Fruit fly (Drosophila melanogaster) whole organism, embryonic: ENCODE results near the gene CG5171.

Experiments
- CG10147 ChIP-seq: fragments of 200-800 bp; sonication (Bioruptor generic); optimal IDR thresholded peaks from 2 replicates; lab custom pipeline; 2019; ENCODE audit warnings: missing biosample characterization, mild to moderate bottlenecking, missing genetic modification characterization, moderate library complexity
- CG10565 ChIP-seq: fragments of 200-800 bp; sonication (Bioruptor generic); optimal IDR thresholded peaks from 3 replicates; lab custom pipeline; 2016; ENCODE audit warnings: missing biosample characterization, mild to moderate bottlenecking, missing genetic modification characterization
- CG10654 ChIP-seq: fragments of 200-800 bp; sonication (Bioruptor generic); optimal IDR thresholded peaks from 2 replicates; lab custom pipeline; 2016; ENCODE audit warnings: missing biosample characterization, missing genetic modification characterization
- CG11085 ChIP-seq: fragments of 200-800 bp; sonication (Bioruptor generic); IDR thresholded peaks from 2 replicates; pipeline ENCODE4 v1.3.6; 2022; ENCODE audit warnings: missing biosample characterization, missing genetic modification characterization
- CG11398 ChIP-seq: fragments of 200-800 bp; sonication (Bioruptor generic); optimal IDR thresholded peaks from 2 replicates; lab custom pipeline; 2016; ENCODE audit warnings: missing biosample characterization, missing genetic modification characterization
- CG12236 ChIP-seq: fragments of 200-800 bp; sonication (Bioruptor generic); optimal IDR thresholded peaks from 2 replicates; lab custom pipeline; 2016; ENCODE audit warnings: missing biosample characterization, missing genetic modification characterization
- CG13775 ChIP-seq: fragments of 200-800 bp; sonication (Bioruptor generic); optimal IDR thresholded peaks from 3 replicates; lab custom pipeline; 2017; ENCODE audit warnings: missing biosample characterization, mild to moderate bottlenecking, missing genetic modification characterization
- CG14050 ChIP-seq: fragments of 200-800 bp; sonication (Bioruptor generic); IDR thresholded peaks from 3 replicates; pipeline ENCODE4 v1.3.6; 2022; ENCODE audit warnings: missing biosample characterization, missing genetic modification characterization
- CG14710 ChIP-seq: fragments of 200-800 bp; sonication (Bioruptor generic); optimal IDR thresholded peaks from 3 replicates; lab custom pipeline; 2019; ENCODE audit warnings: missing biosample characterization, mild to moderate bottlenecking, missing genetic modification characterization, moderate library complexity
- CG14965 ChIP-seq: fragments of 200-800 bp; sonication (Bioruptor generic); optimal IDR thresholded peaks from 2 replicates; lab custom pipeline; 2016; ENCODE audit warnings: missing biosample characterization, missing genetic modification characterization, borderline replicate concordance
- CG15601 ChIP-seq: fragments of 200-800 bp; sonication (Bioruptor generic); optimal IDR thresholded peaks from 3 replicates; lab custom pipeline; 2019; ENCODE audit warnings: missing biosample characterization, mild to moderate bottlenecking, missing genetic modification characterization, moderate library complexity
- CG17359 ChIP-seq: fragments of 200-800 bp; sonication (Bioruptor generic); optimal IDR thresholded peaks from 3 replicates; lab custom pipeline; 2018; ENCODE audit warnings: missing biosample characterization, mild to moderate bottlenecking, missing genetic modification characterization, moderate library complexity
- CG17385 ChIP-seq: fragments of 200-800 bp; sonication (Bioruptor generic); optimal IDR thresholded peaks from 3 replicates; lab custom pipeline; 2018; ENCODE audit warnings: missing biosample characterization, mild to moderate bottlenecking, missing genetic modification characterization
- CG17568 ChIP-seq: fragments of 200-800 bp; sonication (Bioruptor generic); optimal IDR thresholded peaks from 2 replicates; lab custom pipeline; 2018; ENCODE audit warnings: missing biosample characterization, mild to moderate bottlenecking, missing genetic modification characterization, moderate library complexity
- CG2678 ChIP-seq: fragments of 200-800 bp; sonication (Bioruptor generic); optimal IDR thresholded peaks from 3 replicates; lab custom pipeline; 2019; ENCODE audit warnings: missing biosample characterization, mild to moderate bottlenecking, missing genetic modification characterization, moderate library complexity
- CG34422 ChIP-seq: fragments of 200-800 bp; sonication (Bioruptor generic); IDR thresholded peaks from 3 replicates; pipeline ENCODE4 v1.3.6; 2022; ENCODE audit warnings: missing biosample characterization, missing genetic modification characterization
- CG4404 ChIP-seq: fragments of 200-800 bp; sonication (Bioruptor generic); IDR thresholded peaks from 2 replicates; pipeline ENCODE4 v1.3.6; 2022; ENCODE audit warnings: missing biosample characterization, missing genetic modification characterization
- CG4617 ChIP-seq: fragments of 200-800 bp; sonication (Bioruptor generic); optimal IDR thresholded peaks from 3 replicates; lab custom pipeline; 2016; ENCODE audit warnings: missing biosample characterization, missing genetic modification characterization, borderline replicate concordance
- CG7963 ChIP-seq: fragments of 200-800 bp; sonication (Bioruptor generic); IDR thresholded peaks from 3 replicates; pipeline ENCODE4 v1.3.6; 2022; ENCODE audit warnings: missing biosample characterization, missing genetic modification characterization; ENCODE audit not compliant: partially characterized antibody
- Camta ChIP-seq: fragments of 200-800 bp; sonication (Bioruptor generic); optimal IDR thresholded peaks from 2 replicates; lab custom pipeline; 2016; ENCODE audit warnings: missing biosample characterization, missing genetic modification characterization
- Dp ChIP-seq: fragments of 200-800 bp; sonication (Bioruptor generic); optimal IDR thresholded peaks from 2 replicates; lab custom pipeline; 2018; ENCODE audit warnings: missing biosample characterization, mild to moderate bottlenecking, missing genetic modification characterization, moderate library complexity
- Hand ChIP-seq: fragments of 200-800 bp; sonication (Bioruptor generic); optimal IDR thresholded peaks from 2 replicates; lab custom pipeline; 2017; ENCODE audit warnings: mild to moderate bottlenecking, missing biosample characterization, missing genetic modification reagents, missing genetic modification characterization
- Mad ChIP-seq: fragments of 200-800 bp; sonication (Bioruptor generic); optimal IDR thresholded peaks from 2 replicates; lab custom pipeline; 2016; ENCODE audit warnings: missing biosample characterization, missing genetic modification characterization
- Oaz ChIP-seq: fragments of 200-800 bp; sonication (Bioruptor generic); IDR thresholded peaks from 2 replicates; pipeline ENCODE4 v1.3.6; 2022; ENCODE audit warnings: missing biosample characterization, missing genetic modification characterization
- Oli ChIP-seq: fragments of 200-800 bp; sonication (Bioruptor generic); optimal IDR thresholded peaks from 2 replicates; lab custom pipeline; 2018; ENCODE audit warnings: missing biosample characterization, mild to moderate bottlenecking, missing genetic modification characterization, moderate library complexity
- Rfx ChIP-seq: fragments of 200-800 bp; sonication (Bioruptor generic); IDR thresholded peaks from 2 replicates; pipeline ENCODE4 v1.3.6; 2022; ENCODE audit warnings: missing biosample characterization, missing genetic modification characterization
- Sox100B ChIP-seq: fragments of 200-800 bp; sonication (Bioruptor generic); optimal IDR thresholded peaks from 3 replicates; lab custom pipeline; 2018; ENCODE audit warnings: missing biosample characterization, mild to moderate bottlenecking, missing genetic modification characterization
- Sry-δ ChIP-seq: fragments of 200-800 bp; sonication (Bioruptor generic); optimal IDR thresholded peaks from 2 replicates; lab custom pipeline; 2016; ENCODE audit warnings: missing biosample characterization, missing genetic modification characterization
- ac ChIP-seq: fragments of 200-800 bp; sonication (Bioruptor generic); optimal IDR thresholded peaks from 3 replicates; lab custom pipeline; 2017; ENCODE audit warnings: missing biosample characterization, mild to moderate bottlenecking, missing genetic modification characterization
- br ChIP-seq: fragments of >200 bp; optimal IDR thresholded peaks from 2 replicates; lab custom pipeline; 2017
- cad ChIP-seq: fragments of >200 bp; optimal IDR thresholded peaks from 2 replicates; lab custom pipeline; 2017; ENCODE audit warnings: missing biosample characterization, missing genetic modification characterization
- disco-r ChIP-seq: fragments of 200-800 bp; sonication (Bioruptor generic); optimal IDR thresholded peaks from 2 replicates; lab custom pipeline; 2016; ENCODE audit warnings: missing biosample characterization, missing genetic modification characterization
- eve ChIP-seq, 2 experiments: fragments of >200 bp; optimal IDR thresholded peaks; 2 replicates each; lab custom pipeline; 2017; ENCODE audit warnings: missing biosample characterization in 2 of 2, missing genetic modification characterization in 2 of 2
- fd3F ChIP-seq: fragments of 200-800 bp; sonication (Bioruptor generic); optimal IDR thresholded peaks from 2 replicates; lab custom pipeline; 2018; ENCODE audit warnings: missing biosample characterization, mild to moderate bottlenecking, missing genetic modification characterization, moderate library complexity
- ftz-f1 ChIP-seq: fragments of 200-800 bp; sonication (Bioruptor generic); optimal IDR thresholded peaks from 2 replicates; lab custom pipeline; 2016; ENCODE audit warnings: missing biosample characterization, missing genetic modification characterization
- gem ChIP-seq: fragments of 200-800 bp; sonication (Bioruptor generic); optimal IDR thresholded peaks from 2 replicates; lab custom pipeline; 2019; ENCODE audit warnings: missing biosample characterization, mild to moderate bottlenecking, missing genetic modification characterization, moderate library complexity
- gsb ChIP-seq: fragments of 200-800 bp; sonication (Bioruptor generic); IDR thresholded peaks from 2 replicates; pipeline ENCODE4 v1.3.6; 2022; ENCODE audit warnings: missing biosample characterization, missing genetic modification characterization
- ham ChIP-seq: fragments of 200-800 bp; sonication (Bioruptor generic); IDR thresholded peaks from 2 replicates; pipeline ENCODE4 v1.3.6; 2022; ENCODE audit warnings: missing biosample characterization, missing genetic modification characterization
- knrl ChIP-seq: fragments of 200-800 bp; sonication (Bioruptor generic); IDR thresholded peaks from 3 replicates; pipeline ENCODE4 v1.3.6; 2022; ENCODE audit warnings: missing biosample characterization, missing genetic modification characterization; ENCODE audit not compliant: partially characterized antibody
- pfk ChIP-seq: fragments of 200-800 bp; sonication (Bioruptor generic); optimal IDR thresholded peaks from 2 replicates; lab custom pipeline; 2018; ENCODE audit warnings: missing biosample characterization, mild to moderate bottlenecking, missing genetic modification characterization, moderate library complexity
- phol ChIP-seq: fragments of 200-800 bp; sonication (Bioruptor generic); optimal IDR thresholded peaks from 3 replicates; lab custom pipeline; 2018; ENCODE audit warnings: missing biosample characterization, mild to moderate bottlenecking, missing genetic modification characterization, moderate library complexity
- prd ChIP-seq, 3 experiments: fragments of >200 bp in 2 of 3; fragments of 200-800 bp in 1 of 3; sonication (Bioruptor generic) in 1 of 3; optimal IDR thresholded peaks in 2 of 3; IDR thresholded peaks in 1 of 3; 2 replicates in 2 of 3; 3 replicates in 1 of 3; pipeline versions ENCODE4 v1.3.6 to Lab custom; 2017 to 2022; ENCODE audit warnings: missing biosample characterization in 1 of 3, missing genetic modification characterization in 1 of 3
- ranshi ChIP-seq: fragments of 200-800 bp; sonication (Bioruptor generic); IDR thresholded peaks from 2 replicates; pipeline ENCODE4 v1.3.6; 2022; ENCODE audit warnings: missing biosample characterization, missing genetic modification characterization
- sim ChIP-seq: fragments of 200-800 bp; sonication (Bioruptor generic); IDR thresholded peaks from 2 replicates; pipeline ENCODE4 v1.3.6; 2022; ENCODE audit warnings: missing biosample characterization, missing genetic modification characterization
- sqz ChIP-seq: fragments of 200-800 bp; sonication (Bioruptor generic); optimal IDR thresholded peaks from 3 replicates; lab custom pipeline; 2018; ENCODE audit warnings: missing biosample characterization, mild to moderate bottlenecking, missing genetic modification characterization
- sr ChIP-seq: fragments of 200-800 bp; sonication (Bioruptor generic); IDR thresholded peaks from 3 replicates; pipeline ENCODE4 v1.3.6; 2022; ENCODE audit warnings: missing biosample characterization, missing genetic modification characterization
- tap ChIP-seq: fragments of 200-800 bp; optimal IDR thresholded peaks from 3 replicates; lab custom pipeline; 2019; ENCODE audit warnings: missing biosample characterization, mild to moderate bottlenecking, missing genetic modification characterization, moderate library complexity
- unc-4 ChIP-seq: fragments of 200-800 bp; sonication (Bioruptor generic); IDR thresholded peaks from 2 replicates; pipeline ENCODE4 v1.3.6; 2022; ENCODE audit warnings: missing biosample characterization, missing genetic modification characterization; ENCODE audit not compliant: partially characterized antibody
- wdn ChIP-seq: fragments of 200-800 bp; sonication (Bioruptor generic); IDR thresholded peaks from 2 replicates; pipeline ENCODE4 v1.3.6; 2022; ENCODE audit warnings: missing biosample characterization, missing genetic modification characterization
- zen ChIP-seq: fragments of 200-800 bp; sonication (Bioruptor generic); optimal IDR thresholded peaks from 3 replicates; lab custom pipeline; 2018; ENCODE audit warnings: missing biosample characterization, mild to moderate bottlenecking, missing genetic modification characterization, moderate library complexity

The CG5171 gene

dm6 chr2L:7396962-7397361, 4.2 kb upstream of the CG5171 start (continued):
- TF ChIP-seq prd (optimal IDR thresholded peaks at IDR 0.05; lab: Kevin White, UChicago) (no peak), prd (GFP tag; IDR thresholded peaks at IDR 0.05; lab: Robert Waterston, UW) (peak; percentile 85), fd3F (peak; percentile 44), ac (no peak), Sry-δ (GFP tag; lab: Kevin White, UChicago) (no peak), br (lab: Kevin White, UChicago) (no peak), CG34422 (GFP tag; lab: Robert Waterston, UW) (peak; percentile 77; the same call in 1 of the 3 replicates), CG15601 (tag; lab: Kevin White, UChicago) (no peak), knrl (GFP tag; lab: Robert Waterston, UW) (no peak), Sox100B (GFP tag; lab: Kevin White, UChicago) (peak; percentile 52), Dp (GFP tag; lab: Kevin White, UChicago) (no peak), CG14710 (tag; lab: Kevin White, UChicago) (peak; percentile 17), eve (GFP tag; optimal IDR thresholded peaks at IDR 0.05; lab: Kevin White, UChicago) (no peak), Oli (tag; lab: Kevin White, UChicago) (peak; percentile 71), CG13775 (GFP tag; lab: Kevin White, UChicago) (peak; percentile 35), phol (tag; lab: Kevin White, UChicago) (peak; percentile 53), CG17568 (GFP tag; lab: Kevin White, UChicago) (peak; percentile 11), cad (GFP tag; lab: Kevin White, UChicago) (no peak), Rfx (GFP tag; lab: Robert Waterston, UW) (peak; percentile 82), CG11085 (GFP tag; lab: Robert Waterston, UW) (peak; percentile 65), CG17359 (peak; percentile 68), Hand (peak; percentile 10), tap (tag; lab: Kevin White, UChicago) (peak; percentile 56), Oaz (GFP tag; lab: Robert Waterston, UW) (0 out of 2 replicates have a peak, but pooled peaks have one; percentile 41), CG7963 (GFP tag; lab: Robert Waterston, UW) (no peak), CG4404 (no peak), CG10147 (GFP tag; lab: Kevin White, UChicago) (peak; percentile 51), sr (GFP tag; lab: Robert Waterston, UW) (peak; percentile 14; the same call in 1 of the 3 replicates), sqz (GFP tag; lab: Kevin White, UChicago) (no peak), CG4617 (GFP tag; lab: Kevin White, UChicago) (no peak), gem (peak; percentile 82), ftz-f1 (GFP tag; lab: Kevin White, UChicago) (no peak), sim (GFP tag; lab: Robert Waterston, UW) (no peak), gsb (peak; percentile 82), zen (tag; lab: Kevin White, UChicago) (peak; percentile 15), ham (GFP tag; lab: Robert Waterston, UW) (no peak), wdn (GFP tag; lab: Robert Waterston, UW) (0 out of 2 replicates have a peak, but pooled peaks have one; percentile 37), CG2678 (tag; lab: Kevin White, UChicago) (peak; percentile 80), Camta (peak; percentile 55), Mad (GFP tag; lab: Kevin White, UChicago) (no peak), disco-r (no peak), pfk (GFP tag; lab: Kevin White, UChicago) (no peak), CG12236 (GFP tag; lab: Kevin White, UChicago) (no peak), CG10565 (GFP tag; lab: Kevin White, UChicago) (no peak), CG11398 (GFP tag; lab: Kevin White, UChicago) (no peak), CG10654 (GFP tag; lab: Kevin White, UChicago) (peak; percentile 41), CG14050 (peak; percentile 60; the same call in 2 of the 3 replicates), unc-4 (no peak), CG17385 (GFP tag; lab: Kevin White, UChicago) (peak; percentile 59), CG14965 (GFP tag; lab: Kevin White, UChicago) (no peak), ranshi (peak; percentile 48; the same call in 1 of the 2 replicates)
